Fruit fly (Drosophila melanogaster) whole organism, embryonic: Measurements from ENCODE around the gene TFAM.

Experiments used
- Adf1 ChIP-seq: fragments of 200-800 bp; sonication (Bioruptor generic); IDR thresholded peaks from 2 replicates; pipeline ENCODE4 v1.3.6; 2022; ENCODE audit warnings: missing biosample characterization, missing genetic modification characterization
- Awh ChIP-seq: fragments of 200-800 bp; sonication (Bioruptor generic); IDR thresholded peaks from 2 replicates; pipeline ENCODE4, ENCODE4 v1.3.6; 2022; ENCODE audit warnings: missing biosample characterization, missing genetic modification characterization
- Bteb2 ChIP-seq: fragments of 200-800 bp; sonication (Bioruptor generic); optimal IDR thresholded peaks from 2 replicates; lab custom pipeline; 2016; ENCODE audit warnings: missing biosample characterization, missing genetic modification characterization
- CG10543 ChIP-seq: fragments of 200-800 bp; sonication (Bioruptor generic); optimal IDR thresholded peaks from 3 replicates; lab custom pipeline; 2017; ENCODE audit warnings: missing biosample characterization, mild to moderate bottlenecking, missing genetic modification characterization, moderate library complexity
- CG13775 ChIP-seq: fragments of 200-800 bp; sonication (Bioruptor generic); optimal IDR thresholded peaks from 3 replicates; lab custom pipeline; 2017; ENCODE audit warnings: missing biosample characterization, mild to moderate bottlenecking, missing genetic modification characterization
- CG1603 ChIP-seq: fragments of 200-800 bp; sonication (Bioruptor generic); optimal IDR thresholded peaks from 2 replicates; lab custom pipeline; 2019; ENCODE audit warnings: missing biosample characterization, mild to moderate bottlenecking, missing genetic modification characterization, moderate library complexity
- CG1647 ChIP-seq: fragments of 200-800 bp; sonication (Bioruptor generic); optimal IDR thresholded peaks from 3 replicates; lab custom pipeline; 2016; ENCODE audit warnings: missing biosample characterization, missing genetic modification characterization
- CG33213 ChIP-seq: fragments of 200-800 bp; sonication (Bioruptor generic); optimal IDR thresholded peaks from 3 replicates; lab custom pipeline; 2016; ENCODE audit warnings: missing biosample characterization, missing genetic modification characterization
- CG3407 ChIP-seq: fragments of 200-800 bp; sonication (Bioruptor generic); optimal IDR thresholded peaks from 2 replicates; lab custom pipeline; 2018; ENCODE audit warnings: missing biosample characterization, mild to moderate bottlenecking, missing genetic modification characterization
- CG34224 ChIP-seq: fragments of 200-800 bp; sonication (Bioruptor generic); IDR thresholded peaks from 3 replicates; pipeline ENCODE4 v1.3.6; 2022; ENCODE audit warnings: missing biosample characterization, missing genetic modification characterization; ENCODE audit not compliant: partially characterized antibody
- CG34376 ChIP-seq: fragments of 200-800 bp; sonication (Bioruptor generic); optimal IDR thresholded peaks from 2 replicates; lab custom pipeline; 2018; ENCODE audit warnings: missing biosample characterization, mild to moderate bottlenecking, missing genetic modification characterization
- CG3726 ChIP-seq: fragments of 200-800 bp; sonication (Bioruptor generic); IDR thresholded peaks from 3 replicates; pipeline ENCODE4, ENCODE4 v1.3.6; 2022; ENCODE audit warnings: missing biosample characterization, missing genetic modification characterization
- CG4617 ChIP-seq: fragments of 200-800 bp; sonication (Bioruptor generic); optimal IDR thresholded peaks from 3 replicates; lab custom pipeline; 2016; ENCODE audit warnings: missing biosample characterization, missing genetic modification characterization, borderline replicate concordance
- CG6175 ChIP-seq: fragments of 200-800 bp; sonication (Bioruptor generic); IDR thresholded peaks from 3 replicates; pipeline ENCODE4 v1.3.6; 2022; ENCODE audit warnings: missing biosample characterization, missing genetic modification characterization
- CG7745 ChIP-seq: fragments of 200-800 bp; sonication (Bioruptor generic); optimal IDR thresholded peaks from 2 replicates; lab custom pipeline; 2018; ENCODE audit warnings: missing biosample characterization, mild to moderate bottlenecking, missing genetic modification characterization, moderate library complexity
- CG8290 ChIP-seq, 3 experiments: fragments of 200-800 bp; sonication (Bioruptor generic); optimal IDR thresholded peaks; 2 replicates each; lab custom pipeline; 2016 to 2019; ENCODE audit warnings: missing biosample characterization in 3 of 3, missing genetic modification characterization in 3 of 3, mild to moderate bottlenecking in 2 of 3, moderate library complexity in 1 of 3
- CoRest ChIP-seq: fragments of 200-800 bp; sonication (Bioruptor generic); optimal IDR thresholded peaks from 3 replicates; lab custom pipeline; 2018; ENCODE audit warnings: missing biosample characterization, mild to moderate bottlenecking, missing genetic modification characterization, moderate library complexity
- Deaf1 ChIP-seq: fragments of 200-800 bp; optimal IDR thresholded peaks from 3 replicates; lab custom pipeline; 2019; ENCODE audit warnings: missing biosample characterization, mild to moderate bottlenecking, missing genetic modification characterization, moderate library complexity
- Eip74EF ChIP-seq, 2 experiments: fragments of 200-800 bp in 1 of 2; fragments of >200 bp in 1 of 2; sonication (Bioruptor generic) in 1 of 2; optimal IDR thresholded peaks; 2 replicates each; lab custom pipeline; 2017 to 2019; ENCODE audit warnings: missing biosample characterization in 2 of 2, missing genetic modification characterization in 2 of 2, mild to moderate bottlenecking in 1 of 2, moderate library complexity in 1 of 2
- Hr51 ChIP-seq, 2 experiments: fragments of 200-800 bp; sonication (Bioruptor generic); optimal IDR thresholded peaks; 2 replicates in 1 of 2; 3 replicates in 1 of 2; lab custom pipeline; 2016 to 2018; ENCODE audit warnings: missing biosample characterization in 2 of 2, missing genetic modification characterization in 2 of 2, mild to moderate bottlenecking in 1 of 2, moderate library complexity in 1 of 2
- Hr78 ChIP-seq, 2 experiments: fragments of 200-800 bp in 1 of 2; fragments of >200 bp in 1 of 2; sonication (Bioruptor generic) in 1 of 2; optimal IDR thresholded peaks; 2 replicates each; lab custom pipeline; 2017 to 2019; ENCODE audit warnings: missing biosample characterization in 2 of 2, missing genetic modification characterization in 2 of 2, mild to moderate bottlenecking in 1 of 2, moderate library complexity in 1 of 2
- Hsf ChIP-seq: fragments of 200-800 bp; sonication (Bioruptor generic); optimal IDR thresholded peaks from 3 replicates; lab custom pipeline; 2016; ENCODE audit warnings: missing biosample characterization, missing genetic modification characterization
- MBD-R2 ChIP-seq: fragments of 200-800 bp; sonication (Bioruptor generic); IDR thresholded peaks from 2 replicates; pipeline ENCODE4 v1.3.6; 2022; ENCODE audit warnings: missing biosample characterization, missing genetic modification characterization
- MTF-1 ChIP-seq: fragments of 200-800 bp; sonication (Bioruptor generic); optimal IDR thresholded peaks from 2 replicates; lab custom pipeline; 2018; ENCODE audit warnings: missing biosample characterization, mild to moderate bottlenecking, missing genetic modification characterization, borderline replicate concordance
- Rfx ChIP-seq: fragments of 200-800 bp; sonication (Bioruptor generic); IDR thresholded peaks from 2 replicates; pipeline ENCODE4 v1.3.6; 2022; ENCODE audit warnings: missing biosample characterization, missing genetic modification characterization
- Stat92E ChIP-seq, 3 experiments: fragments of >200 bp in 2 of 3; fragments of 200-800 bp in 1 of 3; sonication (Bioruptor generic) in 1 of 3; optimal IDR thresholded peaks; 2 replicates each; lab custom pipeline; 2017 to 2019; ENCODE audit warnings: missing biosample characterization in 3 of 3, missing genetic modification characterization in 3 of 3, mild to moderate bottlenecking in 1 of 3, moderate library complexity in 1 of 3
- ac ChIP-seq: fragments of 200-800 bp; sonication (Bioruptor generic); optimal IDR thresholded peaks from 3 replicates; lab custom pipeline; 2017; ENCODE audit warnings: missing biosample characterization, mild to moderate bottlenecking, missing genetic modification characterization
- ara ChIP-seq: fragments of 200-800 bp; sonication (Bioruptor generic); IDR thresholded peaks from 2 replicates; pipeline ENCODE4 v1.3.6; 2022; ENCODE audit warnings: missing biosample characterization, missing genetic modification characterization
- btn ChIP-seq: fragments of 200-800 bp; sonication (Bioruptor generic); optimal IDR thresholded peaks from 2 replicates; lab custom pipeline; 2016; ENCODE audit warnings: missing biosample characterization, missing genetic modification characterization
- chinmo ChIP-seq: fragments of 200-800 bp; sonication (Bioruptor generic); IDR thresholded peaks from 4 replicates; pipeline ENCODE4 v1.3.6; 2022; ENCODE audit warnings: missing biosample characterization, missing genetic modification characterization; ENCODE audit not compliant: partially characterized antibody
- cwo ChIP-seq: fragments of 200-800 bp; sonication (Bioruptor generic); optimal IDR thresholded peaks from 3 replicates; lab custom pipeline; 2017; ENCODE audit warnings: missing biosample characterization, missing genetic modification characterization, mild to moderate bottlenecking, moderate library complexity, missing genetic modification reagents
- fru ChIP-seq: fragments of >200 bp; optimal IDR thresholded peaks from 2 replicates; lab custom pipeline; 2017
- grau ChIP-seq: fragments of 200-800 bp; optimal IDR thresholded peaks from 3 replicates; lab custom pipeline; 2019; ENCODE audit warnings: missing biosample characterization, mild to moderate bottlenecking, missing genetic modification characterization, moderate library complexity
- knrl ChIP-seq: fragments of 200-800 bp; sonication (Bioruptor generic); IDR thresholded peaks from 3 replicates; pipeline ENCODE4 v1.3.6; 2022; ENCODE audit warnings: missing biosample characterization, missing genetic modification characterization; ENCODE audit not compliant: partially characterized antibody
- lola ChIP-seq, 3 experiments: fragments of >200 bp in 2 of 3; fragments of 200-800 bp in 1 of 3; sonication (Bioruptor generic) in 1 of 3; optimal IDR thresholded peaks; 2 replicates each; lab custom pipeline; 2017 to 2019; ENCODE audit warnings: missing biosample characterization in 3 of 3, missing genetic modification characterization in 3 of 3, mild to moderate bottlenecking in 1 of 3, moderate library complexity in 1 of 3
- lov ChIP-seq, 2 experiments: fragments of 200-800 bp in 1 of 2; fragments of >200 bp in 1 of 2; sonication (Bioruptor generic) in 1 of 2; IDR thresholded peaks in 1 of 2; optimal IDR thresholded peaks in 1 of 2; 2 replicates in 1 of 2; 3 replicates in 1 of 2; pipeline versions ENCODE4 v1.3.6 to Lab custom; 2017 to 2022; ENCODE audit warnings: missing biosample characterization in 1 of 2, missing genetic modification characterization in 1 of 2
- mirr ChIP-seq: fragments of 200-800 bp; sonication (Bioruptor generic); optimal IDR thresholded peaks from 3 replicates; lab custom pipeline; 2018; ENCODE audit warnings: missing biosample characterization, mild to moderate bottlenecking, missing genetic modification characterization
- phol ChIP-seq: fragments of 200-800 bp; sonication (Bioruptor generic); optimal IDR thresholded peaks from 3 replicates; lab custom pipeline; 2018; ENCODE audit warnings: missing biosample characterization, mild to moderate bottlenecking, missing genetic modification characterization, moderate library complexity
- pzg ChIP-seq: fragments of 200-800 bp; sonication (Bioruptor generic); optimal IDR thresholded peaks from 3 replicates; lab custom pipeline; 2018; ENCODE audit warnings: missing biosample characterization, mild to moderate bottlenecking, missing genetic modification characterization, moderate library complexity
- sens ChIP-seq: fragments of 200-800 bp; sonication (Bioruptor generic); peaks from one replicate; lab custom pipeline; 2016; ENCODE audit warnings: missing biosample characterization, missing genetic modification characterization
- seq ChIP-seq: fragments of 200-800 bp; sonication (Bioruptor generic); IDR thresholded peaks from 2 replicates; pipeline ENCODE4 v1.3.6; 2022; ENCODE audit warnings: missing biosample characterization, missing genetic modification characterization
- slp2 ChIP-seq: fragments of 200-800 bp; sonication (Bioruptor generic); optimal IDR thresholded peaks from 2 replicates; lab custom pipeline; 2016; ENCODE audit warnings: missing biosample characterization, missing genetic modification characterization
- sna ChIP-seq: fragments of 200-800 bp; sonication (Bioruptor generic); IDR thresholded peaks from 2 replicates; pipeline ENCODE4 v1.3.6; 2022; ENCODE audit warnings: missing biosample characterization, missing genetic modification characterization; ENCODE audit not compliant: partially characterized antibody
- tna ChIP-seq: fragments of 200-800 bp; sonication (Bioruptor generic); IDR thresholded peaks from 2 replicates; pipeline ENCODE4 v1.3.6; 2022; ENCODE audit warnings: missing biosample characterization, missing genetic modification characterization; ENCODE audit not compliant: partially characterized antibody
- zen ChIP-seq: fragments of 200-800 bp; sonication (Bioruptor generic); optimal IDR thresholded peaks from 3 replicates; lab custom pipeline; 2018; ENCODE audit warnings: missing biosample characterization, mild to moderate bottlenecking, missing genetic modification characterization, moderate library complexity
- zen2 ChIP-seq: fragments of 200-800 bp; sonication (Bioruptor generic); IDR thresholded peaks from 3 replicates; pipeline ENCODE4 v1.3.6; 2022; ENCODE audit warnings: missing biosample characterization, missing genetic modification characterization; ENCODE audit not compliant: partially characterized antibody

The TFAM gene

DNA sequence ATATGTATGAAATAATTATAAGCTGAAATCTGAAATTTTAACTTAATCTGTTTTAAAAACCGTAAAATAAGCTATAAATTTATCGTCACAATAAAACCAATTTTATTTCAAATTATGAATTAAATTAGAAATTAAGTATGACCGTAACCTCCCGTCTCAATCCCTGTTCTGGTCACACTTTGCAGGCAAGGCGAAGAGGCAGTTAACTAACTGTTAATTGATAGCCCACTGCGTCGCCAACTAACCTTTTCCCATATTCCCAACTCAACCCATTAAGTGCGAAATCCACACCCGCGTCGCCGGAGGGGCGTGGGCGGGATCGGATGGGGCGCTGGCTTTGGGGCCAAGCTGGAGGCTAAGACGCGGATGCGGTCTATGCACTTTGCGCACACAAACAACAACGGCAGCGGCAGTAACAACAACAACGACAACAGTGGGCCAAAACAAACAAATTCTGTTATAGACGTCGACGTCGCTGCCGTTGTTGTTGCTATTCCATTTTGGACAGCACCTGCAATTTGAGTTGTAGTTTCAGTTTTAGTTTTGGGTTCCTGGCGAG, 16.1 kb downstream of the TFAM start, which contains the start of gene CG5191 (continued):
- TF ChIP-seq slp2 (no peak), ac (GFP tag; lab: Kevin White, UChicago) (peak; percentile 13), seq (peak; percentile 21; the same call in 1 of the 2 replicates), Hsf (no peak), Adf1 (GFP tag; lab: Robert Waterston, UW) (peak; percentile 47), lov (optimal IDR thresholded peaks at IDR 0.05; lab: Kevin White, UChicago) (no peak), lov (GFP tag; IDR thresholded peaks at IDR 0.05; lab: Robert Waterston, UW) (0 out of 3 replicates have a peak, but pooled peaks have one; percentile 52), CG7745 (tag; lab: Kevin White, UChicago) (peak; percentile 97), lola (GFP tag; optimal IDR thresholded peaks at IDR 0.05; lab: Kevin White, UChicago) (peak in 1 of 3 experiments; percentile 23), CG1603 (tag; lab: Kevin White, UChicago) (peak; percentile 11), grau (tag; lab: Kevin White, UChicago) (peak; percentile 21), sens (GFP tag; lab: Kevin White, UChicago) (peak; percentile 41), MBD-R2 (GFP tag; lab: Robert Waterston, UW) (peak; percentile 71), CG34224 (GFP tag; lab: Robert Waterston, UW) (0 out of 3 replicates have a peak, but pooled peaks have one; percentile 20), sna (peak; percentile 51; the same call in 1 of the 2 replicates), zen2 (GFP tag; lab: Robert Waterston, UW) (no peak; the same call in 2 of the 3 replicates), Hr51 (GFP tag; optimal IDR thresholded peaks at IDR 0.05; lab: Kevin White, UChicago) (peak in 1 of 2 experiments; percentile 12), knrl (GFP tag; lab: Robert Waterston, UW) (no peak), Rfx (GFP tag; lab: Robert Waterston, UW) (no peak), mirr (GFP tag; lab: Kevin White, UChicago) (no peak), Eip74EF (GFP tag; optimal IDR thresholded peaks at IDR 0.05; lab: Kevin White, UChicago) (peak in 1 of 2 experiments; percentile 5), phol (peak; percentile 30), CoRest (tag; lab: Kevin White, UChicago) (peak; percentile 13), pzg (GFP tag; lab: Kevin White, UChicago) (peak; percentile 21), tna (GFP tag; lab: Robert Waterston, UW) (no peak), CG3407 (GFP tag; lab: Kevin White, UChicago) (no peak), CG10543 (GFP tag; lab: Kevin White, UChicago) (peak; percentile 12), Stat92E (GFP tag; optimal IDR thresholded peaks at IDR 0.05; lab: Kevin White, UChicago) (peak in 1 of 3 experiments; percentile 20), CG13775 (no peak), chinmo (GFP tag; lab: Robert Waterston, UW) (peak; percentile 84; the same call in 1 of the 4 replicates), Hr78 (GFP tag; optimal IDR thresholded peaks at IDR 0.05; lab: Kevin White, UChicago) (peak in 1 of 2 experiments; percentile 32), CG33213 (no peak)

- TF ChIP-seq Bteb2 (GFP tag; lab: Kevin White, UChicago) (no peak), btn (GFP tag; lab: Kevin White, UChicago) (no peak), CG4617 (GFP tag; lab: Kevin White, UChicago) (no peak), MTF-1 (no peak), ara (no peak), CG34376 (GFP tag; lab: Kevin White, UChicago) (peak; percentile 57), CG6175 (GFP tag; lab: Robert Waterston, UW) (no peak), Awh (no peak), cwo (GFP tag; lab: Kevin White, UChicago) (peak; percentile 39), zen (no peak), CG8290 (GFP tag; optimal IDR thresholded peaks at IDR 0.05; lab: Kevin White, UChicago) (no peak), CG8290 (tag; optimal IDR thresholded peaks at IDR 0.05; lab: Kevin White, UChicago) (peak in 1 of 2 experiments; percentile 23), Deaf1 (tag; lab: Kevin White, UChicago) (no peak), fru (lab: Kevin White, UChicago) (no peak), CG3726 (GFP tag; lab: Robert Waterston, UW) (no peak), CG1647 (GFP tag; lab: Kevin White, UChicago) (no peak)
Measured at dm6 chr3R:20560019-20560667, 16.7 kb downstream of the TFAM start, which contains the start of gene CG15922. CG15922 (minus strand) TSS chr3R:20560280.
